Worm (Caenorhabditis elegans): Measurements from ENCODE around the gene ZK688.11.

Gene ZK688.11

DNA sequence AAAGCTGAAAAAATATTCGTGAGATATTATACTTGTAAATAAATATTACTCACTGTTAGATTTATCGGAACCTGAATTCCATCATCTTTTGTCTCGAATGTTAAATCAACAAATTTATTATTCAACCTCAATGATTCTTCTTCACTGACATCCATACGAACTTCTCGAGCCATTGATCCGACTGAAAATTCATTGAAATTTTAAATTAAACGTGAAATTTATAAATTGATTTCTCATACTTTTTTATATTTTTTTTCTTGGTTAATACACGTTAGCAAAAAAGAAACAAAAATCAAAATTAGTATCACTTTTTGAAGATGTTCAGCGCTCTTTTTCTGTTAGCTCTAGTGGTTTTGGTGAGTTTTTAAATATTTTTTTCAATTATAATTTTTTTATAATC lies 35.1 kb upstream of the ZK688.11 start, which contains the start of gene C29E4.14:
C29E4.14 (plus strand) TSS at position 301 of the 400 bp plus-strand sequence.
- TF ChIP-seq sptf-1 (tag; optimal IDR thresholded peaks at IDR 0.05) = no peak
- no peak for TF ChIP-seq pha-4 (tag; optimal IDR thresholded peaks at IDR 0.05)
- TF ChIP-seq hlh-1 (tag; optimal IDR thresholded peaks at IDR 0.05) = no peak
- no peak for TF ChIP-seq drap-1 (GFP tag; optimal IDR thresholded peaks at IDR 0.05)
- no peak for TF ChIP-seq mab-5 (tag; optimal IDR thresholded peaks at IDR 0.05)
- no peak for TF ChIP-seq cnd-1 (tag; optimal IDR thresholded peaks at IDR 0.05)
- no peak for TF ChIP-seq nhr-28 (tag; optimal IDR thresholded peaks at IDR 0.05)
- no peak for TF ChIP-seq M03D4.4 (tag; optimal IDR thresholded peaks at IDR 0.05)
- TF ChIP-seq unc-120 (tag; optimal IDR thresholded peaks at IDR 0.05; ENCODE audit: poor library complexity, severe bottlenecking) = no peak
- TF ChIP-seq blmp-1 (tag; optimal IDR thresholded peaks at IDR 0.05) = no peak
- no peak for TF ChIP-seq lin-13 (tag; optimal IDR thresholded peaks at IDR 0.05)
- TF ChIP-seq elt-3 (tag; optimal IDR thresholded peaks at IDR 0.05) = no peak
- no peak for TF ChIP-seq nhr-76 (tag; optimal IDR thresholded peaks at IDR 0.05)
- no peak for TF ChIP-seq snpc-4 (tag; optimal IDR thresholded peaks at IDR 0.05)
- TF ChIP-seq sem-2 (GFP tag; optimal IDR thresholded peaks at IDR 0.05) = no peak
- no peak for TF ChIP-seq flh-1 (GFP tag; optimal IDR thresholded peaks at IDR 0.05)
- TF ChIP-seq zip-8 (tag; optimal IDR thresholded peaks at IDR 0.05) = no peak
- TF ChIP-seq ztf-11 (tag; optimal IDR thresholded peaks at IDR 0.05) = no peak

DNA sequence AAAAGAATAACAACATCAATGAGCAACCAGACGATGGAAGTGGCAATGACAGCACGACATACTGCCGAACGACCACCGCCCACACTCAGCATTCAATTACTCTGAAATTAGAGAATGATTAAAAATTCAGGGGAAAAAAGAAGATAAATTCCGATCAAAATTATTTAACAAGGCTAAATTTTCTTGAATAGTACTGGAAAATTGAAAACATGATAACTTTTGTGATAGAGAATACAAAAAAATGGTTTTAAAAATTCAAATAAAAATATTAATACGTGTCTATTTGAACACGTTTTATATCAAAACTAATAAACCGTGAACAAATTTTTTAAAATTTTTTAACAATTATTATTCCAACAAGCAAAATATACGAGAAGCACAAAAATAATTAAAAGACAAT lies 32.9 kb upstream of the ZK688.11 start, which contains the start of gene gly-3:
gly-3 (minus strand) TSS at position 101 of the 400 bp plus-strand sequence.
- no peak for TF ChIP-seq unc-62 (GFP tag; optimal IDR thresholded peaks at IDR 0.05)

DNA sequence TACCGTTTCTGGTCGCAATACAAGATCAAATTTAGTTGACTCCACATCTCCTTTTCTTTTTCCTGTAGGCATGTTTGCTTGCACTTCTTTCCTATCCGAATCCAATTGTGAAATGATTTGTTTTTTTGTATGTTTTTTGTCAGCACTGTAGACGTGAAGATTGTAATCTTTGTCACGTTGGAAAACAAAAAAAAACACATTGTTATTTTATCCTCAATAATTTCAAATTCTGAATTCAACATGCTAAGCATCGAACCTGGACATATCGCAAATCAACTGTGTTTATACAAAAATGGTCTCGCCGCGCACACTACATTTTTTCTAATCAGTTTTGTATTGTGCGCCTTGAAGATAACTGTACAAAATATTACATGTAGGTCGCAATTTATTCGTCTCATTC lies 28.7 kb upstream of the ZK688.11 start, which contains the start of gene ZK688.12:
ZK688.12 (minus strand) TSS at position 101 of the 400 bp plus-strand sequence.
- TF ChIP-seq blmp-1 (tag; optimal IDR thresholded peaks at IDR 0.05) = no peak
- no peak for TF ChIP-seq zip-8 (tag; optimal IDR thresholded peaks at IDR 0.05)
- TF ChIP-seq flh-1 (GFP tag; optimal IDR thresholded peaks at IDR 0.05) = no peak
- no peak for TF ChIP-seq nhr-2 (tag; optimal IDR thresholded peaks at IDR 0.05)
- no peak for TF ChIP-seq sem-2 (GFP tag; optimal IDR thresholded peaks at IDR 0.05)
- TF ChIP-seq hlh-1 (tag; optimal IDR thresholded peaks at IDR 0.05) = no peak
- TF ChIP-seq ceh-39 (tag; optimal IDR thresholded peaks at IDR 0.05) = no peak
- no peak for TF ChIP-seq cnd-1 (tag; optimal IDR thresholded peaks at IDR 0.05)
- TF ChIP-seq tbx-8 (GFP tag; optimal IDR thresholded peaks at IDR 0.05) = no peak
- TF ChIP-seq mep-1 (tag; optimal IDR thresholded peaks at IDR 0.05) = no peak
- TF ChIP-seq drap-1 (GFP tag; optimal IDR thresholded peaks at IDR 0.05) = no peak
- no peak for TF ChIP-seq nhr-237 (tag; optimal IDR thresholded peaks at IDR 0.05)
- no peak for TF ChIP-seq nhr-76 (tag; optimal IDR thresholded peaks at IDR 0.05)
- TF ChIP-seq unc-120 (tag; optimal IDR thresholded peaks at IDR 0.05; ENCODE audit: poor library complexity, severe bottlenecking) = no peak
- TF ChIP-seq unc-39 (tag; optimal IDR thresholded peaks at IDR 0.05) = no peak
- no peak for TF ChIP-seq unc-62 (GFP tag; optimal IDR thresholded peaks at IDR 0.05)
- TF ChIP-seq ham-2 (GFP tag; optimal IDR thresholded peaks at IDR 0.05) = no peak
- no peak for TF ChIP-seq sptf-1 (tag; optimal IDR thresholded peaks at IDR 0.05)
- no peak for TF ChIP-seq nhr-12 (tag; optimal IDR thresholded peaks at IDR 0.05)

DNA sequence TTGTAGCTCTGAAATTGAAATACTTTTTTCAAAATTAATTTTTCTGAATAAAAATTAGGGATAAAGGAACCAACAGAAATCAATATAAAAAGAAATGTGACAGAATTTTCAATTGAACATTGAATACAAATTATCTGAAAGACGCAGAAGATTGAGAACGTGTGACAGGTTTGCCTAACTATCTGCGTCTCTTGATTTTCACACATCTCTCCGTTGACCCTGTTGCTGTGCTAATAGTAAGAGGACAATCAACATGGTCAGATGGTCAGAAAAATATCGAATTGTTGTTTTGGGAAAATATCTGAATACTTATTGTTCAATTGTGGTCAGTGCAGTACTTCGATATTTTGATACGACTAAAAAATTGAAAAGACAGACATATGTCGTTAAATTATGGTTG lies 26.9 kb upstream of the ZK688.11 start, which contains the start of gene ZK688.7:
ZK688.7 (minus strand) TSS at position 14 of the 400 bp plus-strand sequence.
- TF ChIP-seq ham-2 (GFP tag; optimal IDR thresholded peaks at IDR 0.05) (no peak), ceh-39 (tag; optimal IDR thresholded peaks at IDR 0.05) (peak; percentile 61), unc-120 (tag; optimal IDR thresholded peaks at IDR 0.05; ENCODE audit: poor library complexity, severe bottlenecking) (no peak), unc-62 (GFP tag; optimal IDR thresholded peaks at IDR 0.05) (peak; percentile 12), nhr-2 (tag; optimal IDR thresholded peaks at IDR 0.05) (peak; percentile 51)

- TF ChIP-seq lsy-2 (tag; optimal IDR thresholded peaks at IDR 0.05) = no peak
- no peak for TF ChIP-seq ceh-83 (GFP tag; optimal IDR thresholded peaks at IDR 0.05)
- TF ChIP-seq tbx-8 (GFP tag; optimal IDR thresholded peaks at IDR 0.05) = no peak
- no peak for TF ChIP-seq ham-2 (GFP tag; optimal IDR thresholded peaks at IDR 0.05)
- no peak for TF ChIP-seq ztf-11 (tag; optimal IDR thresholded peaks at IDR 0.05)
- TF ChIP-seq unc-39 (tag; optimal IDR thresholded peaks at IDR 0.05) = no peak
- TF ChIP-seq ceh-43 (GFP tag; optimal IDR thresholded peaks at IDR 0.05) = no peak
- TF ChIP-seq mls-2 (tag; optimal IDR thresholded peaks at IDR 0.05) = no peak
- TF ChIP-seq sptf-1 (tag; optimal IDR thresholded peaks at IDR 0.05) = no peak
- TF ChIP-seq bed-3 (GFP tag; optimal IDR thresholded peaks at IDR 0.05) = no peak
- no peak for TF ChIP-seq zip-8 (tag; optimal IDR thresholded peaks at IDR 0.05)
- TF ChIP-seq snpc-4 (tag; optimal IDR thresholded peaks at IDR 0.05) = no peak
- no peak for TF ChIP-seq blmp-1 (tag; optimal IDR thresholded peaks at IDR 0.05)
Observed at ce11 chrIII:7909263-7909662, 24.5 kb upstream of the ZK688.11 start, which contains the start of gene ZK688.1. TSS of gene ZK688.1 (plus strand) at chrIII:7909563.

Data from whole organism, mixed stage, embryonic.